Fruit fly (Drosophila melanogaster): ENCODE results near the gene pb.
A peak's percentile ranks its signal among the peaks of the same experiment; 100 is the strongest.

pb gene

DNA sequence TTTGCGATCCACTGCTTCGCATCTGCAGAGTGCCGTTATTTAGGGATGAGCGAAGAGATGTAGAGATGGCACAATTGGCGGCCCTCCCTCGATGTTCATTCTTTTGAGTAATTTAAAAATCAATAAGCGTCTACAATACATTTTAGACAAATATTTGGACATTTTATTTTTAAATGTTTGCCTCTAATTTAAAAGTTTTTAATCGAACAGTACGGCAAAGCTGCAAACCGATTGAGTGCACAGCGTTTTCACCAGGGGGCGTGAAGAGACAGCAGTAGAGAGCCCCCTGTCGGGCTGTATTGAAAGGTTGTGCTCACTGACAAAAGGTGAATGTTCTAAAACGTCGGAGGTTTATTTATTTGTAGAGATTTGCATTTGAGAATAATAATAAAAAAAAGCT lies 17.6 kb upstream of the pb start, which contains the start of gene bcd (continued):
- TF ChIP-seq CG8089 (GFP tag; optimal IDR thresholded peaks at IDR 0.05), result peak; percentile 84
- peak; percentile 59 for TF ChIP-seq NK7.1 (GFP tag; optimal IDR thresholded peaks at IDR 0.05)
- TF ChIP-seq NC2α (GFP tag; optimal IDR thresholded peaks at IDR 0.05), result peak; percentile 60
- peak; percentile 71 for TF ChIP-seq da (GFP tag; optimal IDR thresholded peaks at IDR 0.05)
- TF ChIP-seq Neu2 (GFP tag; optimal IDR thresholded peaks at IDR 0.05; ENCODE audit: borderline replicate concordance), result no peak
- peak; percentile 87 for TF ChIP-seq vvl (GFP tag; IDR thresholded peaks at IDR 0.05)
- peak; percentile 67 for TF ChIP-seq CG31365 (tag; optimal IDR thresholded peaks at IDR 0.05)
- peak; percentile 63 for TF ChIP-seq CG18599 (GFP tag; optimal IDR thresholded peaks at IDR 0.05)
- TF ChIP-seq knrl (GFP tag; IDR thresholded peaks at IDR 0.05; ENCODE audit: partially characterized antibody), result peak; percentile 64
- peak; percentile 81 for TF ChIP-seq jumu (GFP tag; optimal IDR thresholded peaks at IDR 0.05)
- TF ChIP-seq Ssrp (tag; optimal IDR thresholded peaks at IDR 0.05), result peak; percentile 57
- peak; percentile 68 for TF ChIP-seq CG17912 (GFP tag; optimal IDR thresholded peaks at IDR 0.05)
- peak; percentile 8 for TF ChIP-seq scrt (GFP tag; optimal IDR thresholded peaks at IDR 0.05)
- TF ChIP-seq cas (GFP tag; IDR thresholded peaks at IDR 0.05), result no peak; the same call in 1 of the 2 replicates
- no peak for TF ChIP-seq CrebB (tag; optimal IDR thresholded peaks at IDR 0.05)
- no peak for TF ChIP-seq Eip74EF (GFP tag; optimal IDR thresholded peaks at IDR 0.05)
- no peak for TF ChIP-seq run (tag; optimal IDR thresholded peaks at IDR 0.05)
- peak; percentile 57 for TF ChIP-seq CG4617 (GFP tag; optimal IDR thresholded peaks at IDR 0.05; ENCODE audit: borderline replicate concordance)
- TF ChIP-seq gsb-n (tag; optimal IDR thresholded peaks at IDR 0.05), result peak; percentile 13
- TF ChIP-seq CG1602 (GFP tag; optimal IDR thresholded peaks at IDR 0.05), result peak; percentile 81
- peak; percentile 12 for TF ChIP-seq CG12219 (GFP tag; optimal IDR thresholded peaks at IDR 0.05)
- peak; percentile 76 for TF ChIP-seq CG6689 (GFP tag; IDR thresholded peaks at IDR 0.05)
- peak; percentile 79 for TF ChIP-seq E2f2 (GFP tag; IDR thresholded peaks at IDR 0.05)
- peak; percentile 30 for TF ChIP-seq CG2202 (tag; optimal IDR thresholded peaks at IDR 0.05)
- peak; percentile 71 for TF ChIP-seq Bdp1 (GFP tag; optimal IDR thresholded peaks at IDR 0.05)
- TF ChIP-seq CG15479 (GFP tag; optimal IDR thresholded peaks at IDR 0.05), result no peak
- TF ChIP-seq CG10267 (tag; optimal IDR thresholded peaks at IDR 0.05), result peak; percentile 72
- peak; percentile 89 for TF ChIP-seq slbo (GFP tag; IDR thresholded peaks at IDR 0.05)
- 0 out of 2 replicates have a peak, but pooled peaks have one; percentile 37 for TF ChIP-seq Doc2 (GFP tag; IDR thresholded peaks at IDR 0.05)
- TF ChIP-seq Atf3 (GFP tag; optimal IDR thresholded peaks at IDR 0.05), result peak; percentile 78
- peak; percentile 78 for TF ChIP-seq Hmr (GFP tag; optimal IDR thresholded peaks at IDR 0.05)
- peak; percentile 80 for TF ChIP-seq NfI (GFP tag; optimal IDR thresholded peaks at IDR 0.05)
- TF ChIP-seq vfl (GFP tag; optimal IDR thresholded peaks at IDR 0.05), result peak; percentile 49
- peak; percentile 57 for TF ChIP-seq amos (GFP tag; IDR thresholded peaks at IDR 0.05; ENCODE audit: partially characterized antibody)
- peak; percentile 60 for TF ChIP-seq Ada2b (GFP tag; IDR thresholded peaks at IDR 0.05)
- peak; percentile 34 for TF ChIP-seq oc (tag; optimal IDR thresholded peaks at IDR 0.05)
- peak; percentile 66 for TF ChIP-seq CG8765 (GFP tag; IDR thresholded peaks at IDR 0.05)
- TF ChIP-seq E2f1 (GFP tag; IDR thresholded peaks at IDR 0.05), result peak; percentile 69
- TF ChIP-seq Dip3 (GFP tag; optimal IDR thresholded peaks at IDR 0.05), result peak; percentile 67
- 0 out of 2 replicates have a peak, but pooled peaks have one; percentile 29 for TF ChIP-seq aop (GFP tag; IDR thresholded peaks at IDR 0.05)
- TF ChIP-seq CG3407 (GFP tag; optimal IDR thresholded peaks at IDR 0.05), result peak; percentile 56
- TF ChIP-seq cg (GFP tag; optimal IDR thresholded peaks at IDR 0.05), result no peak
- peak; percentile 99 for TF ChIP-seq CG2199 (GFP tag; IDR thresholded peaks at IDR 0.05)
- TF ChIP-seq CG6683 (GFP tag; optimal IDR thresholded peaks at IDR 0.05), result no peak
- no peak for TF ChIP-seq pfk (GFP tag; optimal IDR thresholded peaks at IDR 0.05)
- no peak for TF ChIP-seq CG15011 (GFP tag; optimal IDR thresholded peaks at IDR 0.05)
- TF ChIP-seq sisA (GFP tag; IDR thresholded peaks at IDR 0.05), result peak; percentile 80
- TF ChIP-seq ssp (GFP tag; IDR thresholded peaks at IDR 0.05), result peak; percentile 64
- TF ChIP-seq luna (GFP tag; optimal IDR thresholded peaks at IDR 0.05), result no peak
- TF ChIP-seq Lim3 (GFP tag; IDR thresholded peaks at IDR 0.05), result no peak
- TF ChIP-seq kah (GFP tag; optimal IDR thresholded peaks at IDR 0.05), result no peak

Data from whole organism, embryonic.